Fruit fly (Drosophila melanogaster) S2 (cell line): ENCODE results near the gene CG14777.

ENCODE experiments used
- CG8478 ChIP-seq: fragments of >200 bp; optimal IDR thresholded peaks from 2 replicates; lab custom pipeline; 2018
- CTCF ChIP-seq, 2 experiments: fragments of >200 bp; optimal IDR thresholded peaks; 2 replicates each; lab custom pipeline; 2018

dm6 chrX:1456954-1457353 is 9.0 kb upstream of the CG14777 start, which contains the start of gene CG14785:
- TF ChIP-seq CTCF (optimal IDR thresholded peaks at IDR 0.05; lab: Kevin White, UChicago) (no peak), CG8478 (lab: Kevin White, UChicago) (no peak)
